Worm (Caenorhabditis elegans) whole organism, L2 larva: Measurements from ENCODE around the gene pkhm-2.

Experiments
- alr-1 ChIP-seq: fragments of 150-350 bp; optimal IDR thresholded peaks from 2 replicates; lab custom pipeline; 2014; ENCODE audit warnings: missing biosample characterization, missing genetic modification characterization
- blmp-1 ChIP-seq: sonication (generic microtip); optimal IDR thresholded peaks from 2 replicates; lab custom pipeline; 2017; ENCODE audit warnings: missing genetic modification characterization, mild to moderate bottlenecking, missing compliant biosample characterization, antibody characterized with exemption, moderate library complexity; ENCODE audit not compliant: insufficient read depth
- ceh-82 ChIP-seq: fragments of 150-350 bp; optimal IDR thresholded peaks from 2 replicates; lab custom pipeline; 2014; ENCODE audit warnings: missing biosample characterization, missing genetic modification characterization
- dmd-4 ChIP-seq: sonication (generic microtip); optimal IDR thresholded peaks from 2 replicates; lab custom pipeline; 2017; ENCODE audit warnings: missing biosample characterization, missing genetic modification characterization
- lin-39 ChIP-seq: fragments of 150-350 bp; optimal IDR thresholded peaks from 2 replicates; lab custom pipeline; 2014; ENCODE audit warnings: missing biosample characterization, missing genetic modification reagents, missing genetic modification characterization
- mab-5 ChIP-seq: fragments of 150-350 bp; optimal IDR thresholded peaks from 2 replicates; lab custom pipeline; 2014; ENCODE audit warnings: missing biosample characterization, missing genetic modification characterization
- mbf-1 ChIP-seq: sonication (generic microtip); optimal IDR thresholded peaks from 2 replicates; lab custom pipeline; 2017; ENCODE audit warnings: missing biosample characterization, missing genetic modification characterization
- mdl-1 ChIP-seq, 2 experiments: fragments of 150-350 bp in 1 of 2; sonication (generic microtip) in 1 of 2; optimal IDR thresholded peaks; 2 replicates each; lab custom pipeline; 2017; ENCODE audit warnings: missing biosample characterization in 2 of 2, missing genetic modification characterization in 2 of 2
- nhr-237 ChIP-seq: fragments of 150-350 bp; optimal IDR thresholded peaks from 2 replicates; lab custom pipeline; 2014; ENCODE audit warnings: missing biosample characterization, missing genetic modification characterization
- nhr-6 ChIP-seq: fragments of 150-350 bp; optimal IDR thresholded peaks from 2 replicates; lab custom pipeline; 2014; ENCODE audit warnings: missing biosample characterization, missing genetic modification characterization
- snpc-4 ChIP-seq: fragments of 150-350 bp; optimal IDR thresholded peaks from 2 replicates; lab custom pipeline; 2014; ENCODE audit warnings: missing biosample characterization, missing genetic modification characterization
- unc-55 ChIP-seq: fragments of 150-350 bp; sonication (generic microtip); optimal IDR thresholded peaks from 3 replicates; lab custom pipeline; 2014; ENCODE audit warnings: missing biosample characterization, missing genetic modification reagents, missing genetic modification characterization
- unc-62 ChIP-seq: fragments of 150-350 bp; optimal IDR thresholded peaks from 2 replicates; lab custom pipeline; 2014; ENCODE audit warnings: missing biosample characterization, missing genetic modification reagents, missing genetic modification characterization

DNA sequence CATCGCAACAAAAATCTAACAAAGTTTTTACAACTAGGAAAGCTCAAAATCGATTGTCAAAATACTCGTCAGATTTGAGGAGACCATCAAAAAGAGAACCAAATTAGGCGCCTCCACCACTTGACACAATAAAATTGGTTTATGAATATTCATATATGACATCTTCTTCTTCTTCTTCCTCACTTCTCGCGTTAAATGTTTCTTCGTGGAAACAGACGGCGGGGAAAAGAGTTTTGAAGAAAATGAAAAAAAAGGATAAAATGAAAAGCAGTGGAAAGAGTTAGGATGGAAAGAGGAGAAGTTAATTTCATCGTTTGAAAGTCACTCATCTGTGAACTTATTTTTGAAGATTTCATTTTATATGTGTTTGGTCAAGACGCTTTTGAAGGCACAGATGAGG is 46.3 kb downstream of the pkhm-2 start:
- TF ChIP-seq alr-1 (tag; lab: Kevin White, UChicago): no peak
- no peak for TF ChIP-seq unc-62 (GFP tag; lab: Kevin White, UChicago)
- TF ChIP-seq dmd-4: no peak
- no peak for TF ChIP-seq mdl-1 (tag; optimal IDR thresholded peaks at IDR 0.05; lab: Kevin White, UChicago)
- TF ChIP-seq nhr-237: no peak
- no peak for TF ChIP-seq mbf-1
- no peak for TF ChIP-seq unc-55 (GFP tag; lab: Kevin White, UChicago)
- TF ChIP-seq snpc-4 (tag; lab: Kevin White, UChicago): no peak
- TF ChIP-seq lin-39: no peak
- no peak for TF ChIP-seq nhr-6 (tag; lab: Kevin White, UChicago)
- TF ChIP-seq ceh-82: no peak
- no peak for TF ChIP-seq blmp-1 (tag; lab: Kevin White, UChicago)
- no peak for TF ChIP-seq mab-5 (tag; lab: Kevin White, UChicago)
